Fruit fly (Drosophila melanogaster) whole organism, pupa: Measurements from ENCODE around the gene mRpS30.

Source experiments
- CG10348 ChIP-seq: fragments of 200-800 bp; sonication (Bioruptor generic); IDR thresholded peaks from 2 replicates; pipeline ENCODE4 v1.3.6; 2022; ENCODE audit warnings: missing biosample characterization, missing genetic modification characterization
- CG12605 ChIP-seq: fragments of 200-800 bp; sonication (Bioruptor generic); IDR thresholded peaks from 2 replicates; pipeline ENCODE4 v1.3.6; 2022; ENCODE audit warnings: missing biosample characterization, missing genetic modification characterization
- CG13204 ChIP-seq: fragments of 200-800 bp; sonication (Bioruptor generic); optimal IDR thresholded peaks from 2 replicates; lab custom pipeline; 2018; ENCODE audit warnings: missing biosample characterization, mild to moderate bottlenecking, missing genetic modification characterization, moderate library complexity
- CG14655 ChIP-seq: fragments of 200-800 bp; sonication (Bioruptor generic); optimal IDR thresholded peaks from 3 replicates; lab custom pipeline; 2017; ENCODE audit warnings: mild to moderate bottlenecking, missing biosample characterization, missing genetic modification reagents, missing genetic modification characterization
- CG15710 ChIP-seq: fragments of 200-800 bp; sonication (Bioruptor generic); optimal IDR thresholded peaks from 2 replicates; lab custom pipeline; 2018; ENCODE audit warnings: missing biosample characterization, mild to moderate bottlenecking, missing genetic modification characterization, moderate library complexity
- CG17806 ChIP-seq: fragments of 200-800 bp; sonication (Bioruptor generic); optimal IDR thresholded peaks from 2 replicates; lab custom pipeline; 2018; ENCODE audit warnings: missing biosample characterization, mild to moderate bottlenecking, missing genetic modification characterization, moderate library complexity
- CG32121 ChIP-seq: fragments of 200-800 bp; sonication (Bioruptor generic); IDR thresholded peaks from 2 replicates; pipeline ENCODE4 v1.3.6; 2022; ENCODE audit warnings: missing biosample characterization, missing genetic modification characterization
- CG34367 ChIP-seq: fragments of 200-800 bp; sonication (Bioruptor generic); optimal IDR thresholded peaks from 2 replicates; lab custom pipeline; 2018; ENCODE audit warnings: missing biosample characterization, mild to moderate bottlenecking, missing genetic modification characterization
- CG4496 ChIP-seq: fragments of 200-800 bp; sonication (Bioruptor generic); IDR thresholded peaks from 3 replicates; pipeline ENCODE4 v1.3.6; 2022; ENCODE audit warnings: missing biosample characterization, missing genetic modification characterization
- CG8159 ChIP-seq: fragments of 200-800 bp; sonication (Bioruptor generic); optimal IDR thresholded peaks from 3 replicates; lab custom pipeline; 2018; ENCODE audit warnings: missing biosample characterization, mild to moderate bottlenecking, missing genetic modification characterization, moderate library complexity
- CG8301 ChIP-seq: fragments of 200-800 bp; sonication (Bioruptor generic); optimal IDR thresholded peaks from 2 replicates; lab custom pipeline; 2018; ENCODE audit warnings: missing biosample characterization, mild to moderate bottlenecking, missing genetic modification characterization
- CG9948 ChIP-seq: fragments of 200-800 bp; sonication (Bioruptor generic); optimal IDR thresholded peaks from 2 replicates; lab custom pipeline; 2018; ENCODE audit warnings: missing biosample characterization, mild to moderate bottlenecking, missing genetic modification characterization, moderate library complexity
- D1 ChIP-seq: fragments of 200-800 bp; sonication (Bioruptor generic); optimal IDR thresholded peaks from 2 replicates; lab custom pipeline; 2018; ENCODE audit warnings: missing biosample characterization, mild to moderate bottlenecking, missing genetic modification characterization, moderate library complexity
- EcR ChIP-seq: fragments of 200-800 bp; sonication (Bioruptor generic); optimal IDR thresholded peaks from 3 replicates; lab custom pipeline; 2019; ENCODE audit warnings: missing biosample characterization, missing genetic modification characterization, mild to moderate bottlenecking, moderate library complexity, missing genetic modification reagents
- Ets98B ChIP-seq: fragments of 200-800 bp; sonication (Bioruptor generic); IDR thresholded peaks from 2 replicates; pipeline ENCODE4 v1.3.6; 2022; ENCODE audit warnings: missing biosample characterization, missing genetic modification characterization
- Pif1A ChIP-seq: fragments of 200-800 bp; sonication (Bioruptor generic); optimal IDR thresholded peaks from 3 replicates; lab custom pipeline; 2016; ENCODE audit warnings: missing biosample characterization, missing genetic modification characterization
- Pif1B ChIP-seq: fragments of 200-800 bp; sonication (Bioruptor generic); optimal IDR thresholded peaks from 3 replicates; lab custom pipeline; 2016; ENCODE audit warnings: missing biosample characterization, missing genetic modification characterization
- Snoo ChIP-seq: fragments of 200-800 bp; sonication (Bioruptor generic); optimal IDR thresholded peaks from 3 replicates; lab custom pipeline; 2017; ENCODE audit warnings: missing biosample characterization, mild to moderate bottlenecking, missing genetic modification characterization, inconsistent platforms
- fd96Ca ChIP-seq: fragments of 200-800 bp; sonication (Bioruptor generic); IDR thresholded peaks from 3 replicates; pipeline ENCODE4 v1.3.6; 2022; ENCODE audit warnings: missing biosample characterization, missing genetic modification characterization
- gl ChIP-seq: fragments of 200-800 bp; sonication (Bioruptor generic); optimal IDR thresholded peaks from 2 replicates; lab custom pipeline; 2018; ENCODE audit warnings: missing biosample characterization, mild to moderate bottlenecking, missing genetic modification characterization
- rn ChIP-seq: fragments of 200-800 bp; sonication (Bioruptor generic); IDR thresholded peaks from 2 replicates; pipeline ENCODE4 v1.3.6; 2022; ENCODE audit warnings: missing biosample characterization, missing genetic modification characterization

Gene mRpS30

DNA sequence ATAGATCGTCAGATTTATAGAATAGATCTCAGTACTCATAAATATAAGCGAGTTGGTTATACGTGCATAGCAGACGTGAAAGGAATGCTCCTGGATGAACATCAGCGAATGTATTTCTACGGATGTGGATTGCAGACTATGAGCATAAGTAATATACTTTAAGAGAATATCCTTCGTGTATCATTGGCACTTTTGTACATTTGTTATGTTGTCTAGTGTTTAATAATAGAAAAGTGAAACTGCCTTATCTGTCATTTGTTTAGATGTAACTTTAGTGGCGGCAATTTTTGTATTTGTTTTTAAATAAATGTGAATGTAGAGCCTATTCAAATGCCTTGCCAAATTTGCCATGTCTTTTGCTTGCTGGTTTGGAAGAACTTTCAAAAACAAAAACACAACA is 13.2 kb upstream of the mRpS30 start, which contains the start of gene CG43672:
CG43672 (plus strand) TSS at position 301 of the 400 bp plus-strand sequence.
- TF ChIP-seq Pif1A (GFP tag; lab: Kevin White, UChicago): no peak
- TF ChIP-seq CG34367 (tag; lab: Kevin White, UChicago): no peak
- no peak for TF ChIP-seq CG10348 (GFP tag; lab: Robert Waterston, UW)
- no peak for TF ChIP-seq EcR (GFP tag; lab: Kevin White, UChicago)
- TF ChIP-seq CG15710 (tag; lab: Kevin White, UChicago): no peak
- TF ChIP-seq CG8301 (tag; lab: Kevin White, UChicago): no peak
- no peak for TF ChIP-seq CG9948 (tag; lab: Kevin White, UChicago)
- TF ChIP-seq fd96Ca: no peak
- no peak for TF ChIP-seq gl (tag; lab: Kevin White, UChicago)
- TF ChIP-seq Pif1B (GFP tag; lab: Kevin White, UChicago): no peak
- TF ChIP-seq CG17806 (tag; lab: Kevin White, UChicago): no peak
- TF ChIP-seq CG13204: no peak
- TF ChIP-seq CG32121 (GFP tag; lab: Robert Waterston, UW): no peak
- no peak for TF ChIP-seq rn (GFP tag; lab: Robert Waterston, UW)
- TF ChIP-seq D1: no peak
- TF ChIP-seq CG8159: no peak
- no peak for TF ChIP-seq Snoo (tag; lab: Kevin White, UChicago)
- no peak for TF ChIP-seq CG12605 (GFP tag; lab: Robert Waterston, UW)

DNA sequence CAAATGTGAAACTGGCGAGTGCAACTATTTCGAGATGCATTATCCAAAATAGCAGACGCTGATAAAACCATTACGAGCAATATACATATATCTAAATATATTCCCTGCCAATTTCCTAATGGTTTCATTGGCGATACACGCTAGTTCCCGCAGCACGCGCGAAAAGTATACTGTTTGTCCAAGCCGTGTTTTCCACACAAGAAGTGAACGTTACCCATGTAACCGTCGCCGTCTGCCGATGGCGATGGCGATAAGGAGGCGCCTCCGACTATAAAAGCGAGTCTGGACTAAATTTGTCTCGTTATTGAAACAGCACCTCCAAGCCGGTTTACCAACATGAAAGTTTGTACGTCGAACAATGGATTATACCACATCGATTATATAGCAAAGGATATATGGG is 7.0 kb upstream of the mRpS30 start, which contains the start of gene CG43673:
CG43673 (plus strand) TSS at position 301 of the 400 bp plus-strand sequence.
- TF ChIP-seq CG10348 (GFP tag; lab: Robert Waterston, UW) (no peak), CG8159 (no peak), EcR (GFP tag; lab: Kevin White, UChicago) (no peak), Pif1A (GFP tag; lab: Kevin White, UChicago) (no peak), Pif1B (GFP tag; lab: Kevin White, UChicago) (no peak), rn (GFP tag; lab: Robert Waterston, UW) (no peak), gl (tag; lab: Kevin White, UChicago) (no peak), Snoo (tag; lab: Kevin White, UChicago) (no peak), D1 (no peak), CG32121 (GFP tag; lab: Robert Waterston, UW) (no peak), CG4496 (GFP tag; lab: Robert Waterston, UW) (no peak), CG9948 (tag; lab: Kevin White, UChicago) (no peak), CG17806 (tag; lab: Kevin White, UChicago) (no peak), CG13204 (no peak), CG12605 (GFP tag; lab: Robert Waterston, UW) (no peak), CG8301 (tag; lab: Kevin White, UChicago) (no peak)
- TF ChIP-seq, all 21 proteins: peak for 0

DNA sequence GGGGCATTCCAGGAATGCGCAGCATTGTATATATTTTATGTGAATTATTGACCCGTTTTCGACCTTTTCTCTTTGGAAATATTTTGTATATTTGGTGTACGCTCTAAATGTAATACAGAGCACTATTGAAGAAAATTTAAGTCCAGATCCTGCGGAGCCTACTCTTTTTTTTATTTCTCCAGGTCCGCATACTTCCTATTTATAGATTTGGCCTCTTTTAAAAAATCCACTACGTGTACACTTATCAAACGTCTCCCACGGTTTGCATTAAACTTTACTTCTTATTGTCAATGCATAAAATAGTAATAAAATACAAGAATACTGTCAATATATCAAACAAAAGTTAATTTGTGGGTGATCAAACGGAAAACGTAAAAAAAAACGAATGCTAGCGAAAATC is 2.2 kb upstream of the mRpS30 start, which contains the start of gene Efhc1.1:
Efhc1.1 (minus strand) TSS at position 101 of the 400 bp plus-strand sequence.
- no peak for TF ChIP-seq Ets98B (GFP tag; lab: Robert Waterston, UW)
- TF ChIP-seq CG8301 (tag; lab: Kevin White, UChicago): no peak
- TF ChIP-seq CG9948 (tag; lab: Kevin White, UChicago): no peak
- TF ChIP-seq CG4496 (GFP tag; lab: Robert Waterston, UW): no peak
- TF ChIP-seq CG14655: no peak
- TF ChIP-seq CG17806 (tag; lab: Kevin White, UChicago): no peak
- no peak for TF ChIP-seq CG10348 (GFP tag; lab: Robert Waterston, UW)
- no peak for TF ChIP-seq Snoo (tag; lab: Kevin White, UChicago)

DNA sequence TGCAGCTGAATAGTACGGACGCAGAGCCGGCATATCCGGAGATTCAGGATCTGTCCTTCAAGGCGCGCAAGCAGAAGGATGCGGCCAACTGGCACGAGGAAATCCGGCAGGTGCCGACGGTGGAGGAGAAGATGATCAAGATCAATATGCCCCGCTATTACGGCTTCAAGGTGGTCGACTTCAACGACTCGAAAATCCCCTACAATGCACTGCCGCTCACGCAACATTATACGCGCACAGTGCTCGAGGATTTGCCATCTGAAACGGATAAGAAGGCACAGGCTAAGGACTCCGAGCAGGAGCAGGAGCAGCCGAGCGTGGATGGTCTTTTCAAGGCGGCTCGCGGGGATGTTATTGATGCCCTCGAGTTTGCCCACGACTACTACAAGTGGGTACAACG is 395 bp downstream of the mRpS30 start:
- no peak for TF ChIP-seq CG8159
- TF ChIP-seq CG15710 (tag; lab: Kevin White, UChicago): no peak
- no peak for TF ChIP-seq CG14655
- no peak for TF ChIP-seq CG12605 (GFP tag; lab: Robert Waterston, UW)
- TF ChIP-seq fd96Ca: no peak
- no peak for TF ChIP-seq CG9948 (tag; lab: Kevin White, UChicago)
- TF ChIP-seq Pif1A (GFP tag; lab: Kevin White, UChicago): no peak
- TF ChIP-seq Pif1B (GFP tag; lab: Kevin White, UChicago): no peak
- TF ChIP-seq CG13204: no peak
- no peak for TF ChIP-seq gl (tag; lab: Kevin White, UChicago)
- no peak for TF ChIP-seq CG17806 (tag; lab: Kevin White, UChicago)
- no peak for TF ChIP-seq CG32121 (GFP tag; lab: Robert Waterston, UW)

DNA sequence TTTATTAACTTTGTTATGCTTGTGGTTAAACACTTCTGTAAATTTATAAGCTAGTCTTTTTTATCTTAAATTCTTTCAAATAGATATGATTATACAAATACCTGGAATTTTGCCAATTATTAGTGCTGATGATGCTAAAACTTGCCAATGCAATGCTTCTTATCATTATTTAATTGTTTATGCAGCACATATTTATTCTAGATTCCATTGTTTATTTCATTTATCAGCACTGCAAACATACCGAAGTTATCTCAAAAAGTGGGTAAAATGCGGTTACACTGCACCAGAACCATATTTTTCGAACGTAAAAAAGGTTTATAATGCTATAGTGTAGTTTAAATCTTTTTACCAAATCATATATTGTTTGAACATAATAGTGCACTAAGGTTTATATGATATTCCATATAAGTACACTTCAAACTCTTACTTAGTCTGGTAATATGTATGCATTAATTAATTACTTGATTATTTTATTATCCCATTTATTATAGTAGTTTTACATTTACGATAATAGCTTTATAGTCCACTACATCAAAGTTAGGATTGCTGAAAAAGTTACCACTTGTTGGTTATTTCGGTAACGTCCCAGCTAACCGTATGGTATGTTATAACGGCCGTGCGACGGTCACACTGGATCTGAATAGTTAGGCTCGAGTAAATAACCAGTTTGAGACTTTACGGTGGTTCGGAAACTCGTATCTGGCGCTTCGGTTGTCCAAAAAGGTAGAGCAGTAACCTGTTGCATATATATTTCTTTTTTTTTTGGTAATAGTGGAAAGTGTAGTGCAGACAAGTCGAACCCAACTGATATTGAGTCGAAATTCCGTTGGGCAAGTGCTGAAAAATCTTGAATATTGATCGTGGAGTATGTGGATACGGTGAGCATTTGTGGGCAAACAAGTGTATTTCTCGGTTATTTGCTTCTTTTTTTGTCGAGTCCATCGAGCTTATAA is 2.7 kb downstream of the mRpS30 start, which contains the start of gene Rhp:
Rhp (plus strand) TSS at position 663 of the 953 bp plus-strand sequence.
- TF ChIP-seq D1 (no peak), CG13204 (no peak), CG17806 (tag; lab: Kevin White, UChicago) (peak; percentile 58), gl (tag; lab: Kevin White, UChicago) (peak; percentile 79), Ets98B (GFP tag; lab: Robert Waterston, UW) (peak; percentile 30; the same call in 1 of the 2 replicates), CG4496 (GFP tag; lab: Robert Waterston, UW) (peak; percentile 59; the same call in 2 of the 3 replicates), CG8301 (tag; lab: Kevin White, UChicago) (no peak), CG12605 (GFP tag; lab: Robert Waterston, UW) (no peak; the same call in 1 of the 2 replicates), CG15710 (tag; lab: Kevin White, UChicago) (peak; percentile 60), CG14655 (no peak), rn (GFP tag; lab: Robert Waterston, UW) (no peak), CG10348 (GFP tag; lab: Robert Waterston, UW) (no peak), Pif1A (GFP tag; lab: Kevin White, UChicago) (no peak), CG8159 (no peak), Snoo (tag; lab: Kevin White, UChicago) (peak; percentile 55), CG32121 (GFP tag; lab: Robert Waterston, UW) (peak; percentile 19; the same call in 1 of the 2 replicates), Pif1B (GFP tag; lab: Kevin White, UChicago) (no peak), EcR (GFP tag; lab: Kevin White, UChicago) (peak; percentile 35), fd96Ca (no peak), CG9948 (tag; lab: Kevin White, UChicago) (peak; percentile 35), CG34367 (tag; lab: Kevin White, UChicago) (peak; percentile 59)
- TF ChIP-seq, all 21 proteins: peak for 10
